Worm (Caenorhabditis elegans) whole organism, L1 larva: ENCODE results near the gene srh-82.

Experiments used
- aly-2 ChIP-seq: fragments of 150-350 bp; optimal IDR thresholded peaks from 2 replicates; lab custom pipeline; 2014; ENCODE audit warnings: missing biosample characterization, missing genetic modification characterization
- jun-1 ChIP-seq: fragments of 150-350 bp; optimal IDR thresholded peaks from 2 replicates; lab custom pipeline; 2014; ENCODE audit warnings: missing biosample characterization, missing genetic modification reagents, missing genetic modification characterization
- lsy-2 ChIP-seq, 2 experiments: fragments of 150-350 bp; optimal IDR thresholded peaks; 2 replicates each; lab custom pipeline; 2014; ENCODE audit warnings: missing biosample characterization in 2 of 2, missing genetic modification characterization in 2 of 2
- mep-1 ChIP-seq: fragments of 150-350 bp; optimal IDR thresholded peaks from 2 replicates; lab custom pipeline; 2014; ENCODE audit warnings: missing biosample characterization, missing genetic modification characterization
- nhr-11 ChIP-seq: fragments of 150-350 bp; optimal IDR thresholded peaks from 2 replicates; lab custom pipeline; 2014; ENCODE audit warnings: missing biosample characterization, missing genetic modification characterization
- nhr-12 ChIP-seq: sonication (generic microtip); optimal IDR thresholded peaks from 2 replicates; lab custom pipeline; 2017; ENCODE audit warnings: missing biosample characterization, missing genetic modification characterization
- nhr-90 ChIP-seq: sonication (generic microtip); optimal IDR thresholded peaks from 2 replicates; lab custom pipeline; 2016; ENCODE audit warnings: mild to moderate bottlenecking, missing genetic modification characterization, missing compliant biosample characterization; ENCODE audit not compliant: poor library complexity
- skn-1 ChIP-seq: fragments of 150-350 bp; optimal IDR thresholded peaks from 2 replicates; lab custom pipeline; 2014; ENCODE audit warnings: missing biosample characterization, missing genetic modification characterization

DNA sequence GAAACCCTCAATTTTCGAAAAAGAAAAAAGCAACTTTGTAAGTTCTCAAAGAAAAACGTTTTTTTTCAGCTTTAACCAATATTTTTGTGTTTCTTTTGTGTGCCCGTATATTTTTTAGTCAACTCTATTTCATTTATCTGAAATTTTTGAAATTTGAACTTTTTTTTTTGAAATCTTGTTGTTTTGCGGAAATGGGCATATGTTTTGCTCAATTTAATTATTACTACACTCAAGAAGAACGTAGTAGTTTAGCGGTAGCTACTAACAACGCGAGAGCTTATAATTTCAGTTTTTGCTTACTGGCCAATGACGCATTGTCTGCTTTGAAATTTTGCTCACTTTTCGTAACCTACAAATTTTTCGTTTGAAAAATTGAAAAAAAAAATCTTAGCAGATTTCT, at the start of gene srh-82:
- TF ChIP-seq nhr-12 = no peak
- TF ChIP-seq nhr-11 (tag; lab: Kevin White, UChicago) = no peak
- no peak for TF ChIP-seq aly-2 (tag; lab: Kevin White, UChicago)
- TF ChIP-seq mep-1 (tag; lab: Kevin White, UChicago) = no peak
- TF ChIP-seq lsy-2 (tag; optimal IDR thresholded peaks at IDR 0.05; lab: Kevin White, UChicago) = no peak
- TF ChIP-seq skn-1 (tag; lab: Kevin White, UChicago) = no peak
- TF ChIP-seq jun-1 = no peak
- TF ChIP-seq nhr-90 (tag; lab: Kevin White, UChicago) = no peak
